Worm (Caenorhabditis elegans) whole organism, mixed stage, embryonic: ENCODE data around the gene D2062.1.

Source experiments
- M03D4.4 ChIP-seq: sonication (generic microtip); optimal IDR thresholded peaks from 2 replicates; lab custom pipeline; 2017; ENCODE audit warnings: mild to moderate bottlenecking, missing genetic modification characterization, missing compliant biosample characterization
- bed-3 ChIP-seq: fragments of 200-800 bp; sonication (Bioruptor generic); optimal IDR thresholded peaks from 3 replicates; lab custom pipeline; 2018; ENCODE audit warnings: mild to moderate bottlenecking, missing genetic modification characterization, moderate library complexity, missing compliant biosample characterization
- blmp-1 ChIP-seq: fragments of 150-350 bp; optimal IDR thresholded peaks from 2 replicates; lab custom pipeline; 2014; ENCODE audit warnings: missing biosample characterization, missing genetic modification characterization
- ceh-43 ChIP-seq: fragments of 200-800 bp; sonication (Bioruptor generic); optimal IDR thresholded peaks from 2 replicates; lab custom pipeline; 2018; ENCODE audit warnings: mild to moderate bottlenecking, missing genetic modification characterization, moderate library complexity, missing compliant biosample characterization
- cnd-1 ChIP-seq: fragments of 200-800 bp; sonication (Bioruptor generic); optimal IDR thresholded peaks from 2 replicates; lab custom pipeline; 2018; ENCODE audit warnings: mild to moderate bottlenecking, missing genetic modification characterization, missing compliant biosample characterization
- elt-1 ChIP-seq: sonication (generic microtip); optimal IDR thresholded peaks from 2 replicates; lab custom pipeline; 2017; ENCODE audit warnings: missing genetic modification characterization, mild to moderate bottlenecking, missing compliant biosample characterization, antibody characterized with exemption, moderate library complexity, borderline replicate concordance; ENCODE audit not compliant: insufficient read depth
- flh-1 ChIP-seq: fragments of 200-800 bp; sonication (Bioruptor generic); optimal IDR thresholded peaks from 2 replicates; lab custom pipeline; 2018; ENCODE audit warnings: mild to moderate bottlenecking, missing genetic modification characterization, moderate library complexity, missing compliant biosample characterization
- ham-2 ChIP-seq: fragments of 200-800 bp; sonication (Bioruptor generic); optimal IDR thresholded peaks from 2 replicates; lab custom pipeline; 2018; ENCODE audit warnings: mild to moderate bottlenecking, missing genetic modification characterization, missing compliant biosample characterization
- hlh-1 ChIP-seq: fragments of 150-350 bp; optimal IDR thresholded peaks from 2 replicates; lab custom pipeline; 2014; ENCODE audit warnings: missing biosample characterization, missing genetic modification reagents, missing genetic modification characterization
- lin-13 ChIP-seq: fragments of 150-350 bp; optimal IDR thresholded peaks from 2 replicates; lab custom pipeline; 2014; ENCODE audit warnings: missing biosample characterization, missing genetic modification characterization
- lin-32 ChIP-seq: fragments of 200-800 bp; sonication (Bioruptor generic); optimal IDR thresholded peaks from 2 replicates; lab custom pipeline; 2018; ENCODE audit warnings: mild to moderate bottlenecking, missing genetic modification characterization, missing compliant biosample characterization
- lsy-2 ChIP-seq: fragments of 150-350 bp; optimal IDR thresholded peaks from 2 replicates; lab custom pipeline; 2014; ENCODE audit warnings: missing biosample characterization, missing genetic modification characterization
- mab-5 ChIP-seq: fragments of 150-350 bp; optimal IDR thresholded peaks from 2 replicates; lab custom pipeline; 2014; ENCODE audit warnings: missing biosample characterization, missing genetic modification characterization
- mep-1 ChIP-seq: fragments of 150-350 bp; optimal IDR thresholded peaks from 2 replicates; lab custom pipeline; 2017; ENCODE audit warnings: missing biosample characterization, missing genetic modification reagents, missing genetic modification characterization, inconsistent platforms
- mls-2 ChIP-seq: sonication (generic microtip); optimal IDR thresholded peaks from 2 replicates; lab custom pipeline; 2016; ENCODE audit warnings: mild to moderate bottlenecking, missing genetic modification characterization, moderate library complexity, missing compliant biosample characterization
- nhr-2 ChIP-seq: fragments of 150-350 bp; optimal IDR thresholded peaks from 2 replicates; lab custom pipeline; 2014; ENCODE audit warnings: missing biosample characterization, missing genetic modification characterization
- nhr-237 ChIP-seq: fragments of 150-350 bp; optimal IDR thresholded peaks from 2 replicates; lab custom pipeline; 2014; ENCODE audit warnings: missing biosample characterization, missing genetic modification characterization
- nhr-28 ChIP-seq: fragments of 150-350 bp; optimal IDR thresholded peaks from 2 replicates; lab custom pipeline; 2014; ENCODE audit warnings: missing biosample characterization, missing genetic modification characterization
- nhr-76 ChIP-seq: sonication (generic microtip); optimal IDR thresholded peaks from 2 replicates; lab custom pipeline; 2017; ENCODE audit warnings: missing biosample characterization, missing genetic modification characterization
- pha-4 ChIP-seq: fragments of 150-350 bp; optimal IDR thresholded peaks from 2 replicates; lab custom pipeline; 2018; ENCODE audit warnings: missing biosample characterization, missing genetic modification reagents, missing genetic modification characterization
- sem-2 ChIP-seq: fragments of 200-800 bp; sonication (Bioruptor generic); optimal IDR thresholded peaks from 2 replicates; lab custom pipeline; 2018; ENCODE audit warnings: mild to moderate bottlenecking, missing genetic modification characterization, missing compliant biosample characterization
- snpc-4 ChIP-seq: fragments of 150-350 bp; optimal IDR thresholded peaks from 2 replicates; lab custom pipeline; 2014; ENCODE audit warnings: missing biosample characterization, missing genetic modification characterization
- sptf-1 ChIP-seq: sonication (generic microtip); optimal IDR thresholded peaks from 2 replicates; lab custom pipeline; 2017; ENCODE audit warnings: mild to moderate bottlenecking, missing genetic modification characterization, moderate library complexity, missing compliant biosample characterization
- tbx-8 ChIP-seq: fragments of 200-800 bp; sonication (Bioruptor generic); optimal IDR thresholded peaks from 2 replicates; lab custom pipeline; 2018; ENCODE audit warnings: mild to moderate bottlenecking, missing genetic modification characterization, moderate library complexity, missing compliant biosample characterization
- unc-120 ChIP-seq: sonication (generic microtip); optimal IDR thresholded peaks from 2 replicates; lab custom pipeline; 2017; ENCODE audit warnings: missing genetic modification characterization, missing compliant biosample characterization; ENCODE audit not compliant: poor library complexity, severe bottlenecking
- unc-62 ChIP-seq: fragments of 150-350 bp; optimal IDR thresholded peaks from 2 replicates; lab custom pipeline; 2014; ENCODE audit warnings: missing biosample characterization, missing genetic modification reagents, missing genetic modification characterization
- zip-8 ChIP-seq: fragments of 150-350 bp; optimal IDR thresholded peaks from 2 replicates; lab custom pipeline; 2014; ENCODE audit warnings: missing biosample characterization, missing genetic modification characterization
- ztf-11 ChIP-seq: fragments of 150-350 bp; optimal IDR thresholded peaks from 2 replicates; lab custom pipeline; 2014; ENCODE audit warnings: missing biosample characterization, missing genetic modification characterization

Gene D2062.1

DNA sequence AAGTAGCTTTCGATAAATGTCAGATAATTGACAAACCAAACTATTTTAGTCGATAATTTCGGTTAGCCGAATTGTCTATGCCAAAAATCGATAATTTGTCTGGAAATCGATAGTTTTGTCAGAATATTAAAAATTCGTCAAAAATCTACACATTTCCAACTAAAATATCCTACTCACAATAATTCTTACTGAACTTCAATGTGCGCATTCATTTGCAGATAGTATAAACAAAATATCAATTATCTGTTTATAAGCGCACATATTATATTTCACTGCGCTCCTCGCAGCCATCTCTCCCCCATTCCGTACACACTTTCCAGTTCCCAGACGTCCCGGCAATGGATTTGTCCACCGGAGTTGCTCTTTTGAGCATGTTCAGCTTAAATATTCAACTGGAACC lies 6.5 kb upstream of the D2062.1 start, which contains the start of gene lgc-28:
Gene lgc-28 (plus strand): TSS at position 301 of the 400 bp plus-strand sequence.
- TF ChIP-seq blmp-1 (tag; lab: Kevin White, UChicago): no peak
- TF ChIP-seq lin-13 (tag; lab: Kevin White, UChicago): no peak

DNA sequence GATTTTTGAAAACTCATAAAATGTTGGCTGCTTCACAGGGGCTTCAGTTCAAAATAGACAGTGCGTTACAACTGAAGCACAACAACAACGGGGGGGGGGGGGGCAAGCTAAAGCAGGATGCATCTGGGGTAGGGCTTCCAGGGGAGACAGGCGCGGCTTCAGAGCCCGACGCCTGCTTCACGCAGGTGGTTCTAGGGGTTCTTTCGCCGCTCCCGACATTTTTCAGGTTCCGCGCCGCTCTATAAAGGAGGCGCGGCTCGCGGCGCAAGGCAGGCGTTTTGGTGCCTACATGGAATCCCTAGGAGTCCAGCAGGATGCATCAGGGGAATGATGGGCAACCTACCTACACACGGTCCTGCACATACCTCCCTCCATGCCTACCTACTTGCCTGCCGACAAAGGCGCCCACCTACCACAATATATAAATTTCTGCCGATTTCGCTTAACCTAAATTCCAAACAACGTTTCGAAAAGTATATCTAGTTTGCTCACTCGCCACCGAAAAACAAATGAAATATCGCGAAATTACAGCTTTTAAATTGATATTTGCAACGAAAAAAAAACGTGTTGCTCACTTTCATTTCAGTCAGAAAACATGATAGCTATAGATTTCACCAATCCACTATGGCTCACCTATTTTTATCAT lies 4.0 kb upstream of the D2062.1 start, which contains the start of gene sri-71:
Gene sri-71 (plus strand): TSS at position 596 of the 646 bp plus-strand sequence.
- TF ChIP-seq sptf-1 (peak; percentile 32), lsy-2 (tag; lab: Kevin White, UChicago) (no peak)

DNA sequence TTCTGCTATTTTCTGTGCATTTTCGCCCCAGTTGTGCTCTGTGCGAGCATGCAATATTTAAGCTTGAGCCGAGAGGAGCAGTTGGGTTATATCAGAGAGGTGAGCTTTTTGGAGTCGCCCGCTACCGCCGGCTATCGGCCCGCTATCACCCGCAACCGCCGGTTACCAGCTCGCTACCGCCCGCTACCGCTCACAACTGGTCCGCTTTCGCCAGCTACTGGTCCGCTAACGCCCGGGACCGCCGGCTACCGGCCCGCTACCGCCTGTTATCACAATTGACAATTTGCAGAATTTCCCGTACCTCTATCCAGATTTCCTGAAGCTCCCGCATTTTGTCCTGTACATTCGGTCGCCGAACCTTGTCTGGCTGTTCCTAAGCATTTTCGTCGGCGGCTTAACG lies 2.9 kb upstream of the D2062.1 start:
- no peak for TF ChIP-seq lin-32 (GFP tag; lab: Kevin White, UChicago)
- TF ChIP-seq zip-8: no peak
- TF ChIP-seq bed-3 (GFP tag; lab: Kevin White, UChicago): no peak
- no peak for TF ChIP-seq ham-2 (GFP tag; lab: Kevin White, UChicago)
- no peak for TF ChIP-seq lsy-2 (tag; lab: Kevin White, UChicago)
- no peak for TF ChIP-seq nhr-2

DNA sequence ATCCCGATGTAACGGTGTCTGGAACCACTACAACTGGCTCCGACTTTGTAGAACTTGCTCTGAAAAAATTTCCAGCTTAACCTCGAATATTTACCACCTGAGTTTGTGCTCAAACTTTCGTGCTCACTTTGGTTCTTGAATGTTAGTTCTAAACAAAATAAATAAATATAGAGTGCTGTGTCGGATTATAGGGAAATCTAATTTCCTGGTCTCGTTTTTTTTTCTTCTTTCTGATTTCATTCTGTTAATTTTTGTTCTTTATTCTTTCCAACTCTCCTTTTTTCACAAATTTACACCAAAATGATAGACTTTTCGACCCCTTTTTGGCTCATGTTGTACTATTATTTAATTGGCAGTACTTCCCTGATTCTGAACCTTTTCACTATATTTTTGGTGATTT lies 2.0 kb upstream of the D2062.1 start, which contains the start of gene sri-37:
Gene sri-37 (plus strand): TSS at position 301 of the 400 bp plus-strand sequence.
- TF ChIP-seq ham-2 (GFP tag; lab: Kevin White, UChicago) (no peak), lsy-2 (tag; lab: Kevin White, UChicago) (no peak), nhr-28 (tag; lab: Kevin White, UChicago) (no peak), bed-3 (GFP tag; lab: Kevin White, UChicago) (no peak), nhr-237 (tag; lab: Kevin White, UChicago) (no peak), elt-1 (tag; lab: Kevin White, UChicago) (no peak), unc-120 (tag; lab: Kevin White, UChicago) (no peak), M03D4.4 (no peak), tbx-8 (GFP tag; lab: Kevin White, UChicago) (no peak), ceh-43 (GFP tag; lab: Kevin White, UChicago) (no peak), blmp-1 (tag; lab: Kevin White, UChicago) (no peak), mab-5 (no peak), sem-2 (GFP tag; lab: Kevin White, UChicago) (no peak), lin-32 (GFP tag; lab: Kevin White, UChicago) (no peak), snpc-4 (tag; lab: Kevin White, UChicago) (no peak)
- TF ChIP-seq, all 35 proteins: peak for 0

DNA sequence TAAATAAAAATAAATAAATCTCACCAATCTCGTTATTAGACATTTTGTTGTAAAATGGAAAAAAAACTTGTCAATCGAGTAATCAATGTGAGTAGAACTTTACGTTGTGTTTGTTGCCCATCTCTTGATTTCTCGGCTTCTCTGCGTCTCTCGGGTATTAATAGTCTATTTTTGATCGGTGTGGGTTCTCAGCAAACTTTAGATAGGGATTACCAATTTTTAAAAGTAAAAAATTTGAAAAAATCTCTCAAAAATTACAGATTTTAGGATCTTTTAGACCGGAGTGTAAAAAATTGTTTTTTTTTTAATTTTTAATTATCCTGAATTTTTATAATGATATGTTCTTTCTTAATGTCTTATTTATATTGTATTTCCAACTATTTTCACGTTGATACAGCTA lies 6.1 kb downstream of the D2062.1 start, which contains the start of gene F22E5.21:
Gene F22E5.21 (minus strand): TSS at position 101 of the 400 bp plus-strand sequence.
- TF ChIP-seq lin-32 (GFP tag; lab: Kevin White, UChicago) (no peak), unc-62 (GFP tag; lab: Kevin White, UChicago) (no peak)
- TF ChIP-seq, all 35 proteins: peak for 0

DNA sequence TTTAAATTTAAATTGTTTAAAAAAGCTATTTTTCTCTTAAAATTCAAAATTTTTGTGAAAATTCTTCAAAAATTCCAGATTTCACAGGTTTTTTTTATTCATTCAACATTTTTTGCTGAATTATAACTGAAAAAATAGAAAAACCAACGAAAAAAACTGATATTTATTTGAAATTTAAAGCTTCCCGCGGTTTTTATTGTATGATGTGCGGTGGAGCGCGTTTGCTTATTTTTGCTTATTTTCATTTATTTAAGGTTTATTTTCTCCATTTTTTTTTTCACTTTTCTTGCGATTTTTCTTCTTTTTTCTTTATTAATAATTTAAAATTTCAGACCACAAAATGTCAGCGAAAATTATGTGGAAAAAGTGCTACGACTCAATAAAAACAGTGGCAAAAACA lies 6.8 kb downstream of the D2062.1 start, which contains the start of gene F22E5.9:
Gene F22E5.9 (plus strand): TSS at position 327 of the 400 bp plus-strand sequence.
- TF ChIP-seq elt-1 (tag; lab: Kevin White, UChicago) (no peak), nhr-28 (tag; lab: Kevin White, UChicago) (no peak), bed-3 (GFP tag; lab: Kevin White, UChicago) (no peak), mep-1 (tag; lab: Kevin White, UChicago) (no peak), nhr-76 (tag; lab: Kevin White, UChicago) (no peak), ztf-11 (tag; lab: Kevin White, UChicago) (no peak), cnd-1 (tag; lab: Kevin White, UChicago) (no peak), lin-13 (tag; lab: Kevin White, UChicago) (no peak), unc-62 (GFP tag; lab: Kevin White, UChicago) (no peak), flh-1 (GFP tag; lab: Kevin White, UChicago) (no peak), M03D4.4 (no peak), snpc-4 (tag; lab: Kevin White, UChicago) (no peak), unc-120 (tag; lab: Kevin White, UChicago) (no peak), mls-2 (tag; lab: Kevin White, UChicago) (no peak), lsy-2 (tag; lab: Kevin White, UChicago) (no peak), pha-4 (tag; lab: Kevin White, UChicago) (no peak), hlh-1 (tag; lab: Kevin White, UChicago) (no peak)
